Fruit fly (Drosophila melanogaster) whole organism, embryonic: ENCODE results near the gene PGAP2.

Experiments
- ATbp ChIP-seq: fragments of 200-800 bp; sonication (Bioruptor generic); optimal IDR thresholded peaks from 2 replicates; lab custom pipeline; 2017; ENCODE audit warnings: missing biosample characterization, mild to moderate bottlenecking, missing genetic modification characterization, missing genetic modification reagents
- Blimp-1 ChIP-seq: fragments of 200-800 bp; sonication (Bioruptor generic); optimal IDR thresholded peaks from 3 replicates; lab custom pipeline; 2018; ENCODE audit warnings: missing biosample characterization, missing genetic modification characterization, mild to moderate bottlenecking, moderate library complexity, missing genetic modification reagents
- CG11723 ChIP-seq: fragments of 200-800 bp; sonication (Bioruptor generic); optimal IDR thresholded peaks from 2 replicates; lab custom pipeline; 2017; ENCODE audit warnings: missing biosample characterization, mild to moderate bottlenecking, missing genetic modification characterization
- CG12071 ChIP-seq: fragments of 200-800 bp; sonication (Bioruptor generic); optimal IDR thresholded peaks from 3 replicates; lab custom pipeline; 2018; ENCODE audit warnings: missing biosample characterization, mild to moderate bottlenecking, missing genetic modification characterization
- CG13624 ChIP-seq: fragments of 200-800 bp; sonication (Bioruptor generic); optimal IDR thresholded peaks from 2 replicates; lab custom pipeline; 2016; ENCODE audit warnings: missing biosample characterization, missing genetic modification characterization
- CG14667 ChIP-seq: fragments of 200-800 bp; sonication (Bioruptor generic); IDR thresholded peaks from 2 replicates; pipeline ENCODE4 v1.3.6; 2022; ENCODE audit warnings: missing biosample characterization, missing genetic modification characterization
- CG1602 ChIP-seq: fragments of 200-800 bp; sonication (Bioruptor generic); optimal IDR thresholded peaks from 3 replicates; lab custom pipeline; 2016; ENCODE audit warnings: missing biosample characterization, missing genetic modification characterization
- CG18262 ChIP-seq: fragments of 200-800 bp; optimal IDR thresholded peaks from 3 replicates; lab custom pipeline; 2019; ENCODE audit warnings: missing biosample characterization, mild to moderate bottlenecking, missing genetic modification characterization, moderate library complexity
- CG18764 ChIP-seq: fragments of 200-800 bp; sonication (Bioruptor generic); optimal IDR thresholded peaks from 3 replicates; lab custom pipeline; 2016; ENCODE audit warnings: missing biosample characterization, missing genetic modification characterization
- CG2116 ChIP-seq: fragments of 200-800 bp; sonication (Bioruptor generic); optimal IDR thresholded peaks from 3 replicates; lab custom pipeline; 2018; ENCODE audit warnings: missing biosample characterization, mild to moderate bottlenecking, missing genetic modification characterization
- CG30431 ChIP-seq: fragments of 200-800 bp; sonication (Bioruptor generic); optimal IDR thresholded peaks from 2 replicates; lab custom pipeline; 2017; ENCODE audit warnings: missing biosample characterization, missing genetic modification characterization
- CG3065 ChIP-seq: fragments of 200-800 bp; sonication (Bioruptor generic); optimal IDR thresholded peaks from 2 replicates; lab custom pipeline; 2016; ENCODE audit warnings: missing biosample characterization, missing genetic modification characterization
- CG31365 ChIP-seq: fragments of 200-800 bp; sonication (Bioruptor generic); optimal IDR thresholded peaks from 2 replicates; lab custom pipeline; 2018; ENCODE audit warnings: missing biosample characterization, mild to moderate bottlenecking, missing genetic modification characterization
- CG32532 ChIP-seq: fragments of 200-800 bp; sonication (Bioruptor generic); IDR thresholded peaks from 2 replicates; pipeline ENCODE4 v1.3.6; 2022; ENCODE audit warnings: missing biosample characterization, missing genetic modification characterization
- CG34422 ChIP-seq: fragments of 200-800 bp; sonication (Bioruptor generic); IDR thresholded peaks from 3 replicates; pipeline ENCODE4 v1.3.6; 2022; ENCODE audit warnings: missing biosample characterization, missing genetic modification characterization
- CG6254 ChIP-seq: fragments of 200-800 bp; sonication (Bioruptor generic); optimal IDR thresholded peaks from 3 replicates; lab custom pipeline; 2017; ENCODE audit warnings: mild to moderate bottlenecking, missing biosample characterization, missing genetic modification reagents, missing genetic modification characterization
- CG7556 ChIP-seq: fragments of 200-800 bp; sonication (Bioruptor generic); optimal IDR thresholded peaks from 2 replicates; lab custom pipeline; 2017; ENCODE audit warnings: missing biosample characterization, mild to moderate bottlenecking, missing genetic modification characterization
- CG9215 ChIP-seq: fragments of 200-800 bp; sonication (Bioruptor generic); IDR thresholded peaks from 2 replicates; pipeline ENCODE4 v1.3.6; 2022; ENCODE audit warnings: missing biosample characterization, missing genetic modification characterization
- CG9797 ChIP-seq: fragments of 200-800 bp; sonication (Bioruptor generic); optimal IDR thresholded peaks from 3 replicates; lab custom pipeline; 2018; ENCODE audit warnings: missing biosample characterization, mild to moderate bottlenecking, missing genetic modification characterization
- CG9817 ChIP-seq: fragments of 200-800 bp; sonication (Bioruptor generic); optimal IDR thresholded peaks from 2 replicates; lab custom pipeline; 2018; ENCODE audit warnings: missing biosample characterization, mild to moderate bottlenecking, missing genetic modification characterization, moderate library complexity
- CG9932 ChIP-seq: fragments of 200-800 bp; sonication (Bioruptor generic); IDR thresholded peaks from 2 replicates; pipeline ENCODE4 v1.3.6; 2022; ENCODE audit warnings: missing biosample characterization, missing genetic modification characterization
- CHES-1-like ChIP-seq: fragments of 200-800 bp; sonication (Bioruptor generic); optimal IDR thresholded peaks from 2 replicates; lab custom pipeline; 2016; ENCODE audit warnings: missing biosample characterization, missing genetic modification characterization
- Doc3 ChIP-seq: fragments of 200-800 bp; sonication (Bioruptor generic); IDR thresholded peaks from 3 replicates; pipeline ENCODE4 v1.3.6; 2022; ENCODE audit warnings: missing biosample characterization, missing genetic modification characterization; ENCODE audit not compliant: partially characterized antibody
- Dref ChIP-seq: fragments of 200-800 bp; sonication (Bioruptor generic); IDR thresholded peaks from 2 replicates; pipeline ENCODE4 v1.3.6; 2022; ENCODE audit warnings: missing biosample characterization, missing genetic modification characterization
- Eip74EF ChIP-seq, 2 experiments: fragments of 200-800 bp in 1 of 2; fragments of >200 bp in 1 of 2; sonication (Bioruptor generic) in 1 of 2; optimal IDR thresholded peaks; 2 replicates each; lab custom pipeline; 2017 to 2019; ENCODE audit warnings: missing biosample characterization in 2 of 2, missing genetic modification characterization in 2 of 2, mild to moderate bottlenecking in 1 of 2, moderate library complexity in 1 of 2
- HHEX ChIP-seq: fragments of 200-800 bp; sonication (Bioruptor generic); optimal IDR thresholded peaks from 3 replicates; lab custom pipeline; 2017; ENCODE audit warnings: missing biosample characterization, mild to moderate bottlenecking, missing genetic modification characterization, missing genetic modification reagents
- Hr3 ChIP-seq: fragments of 200-800 bp; sonication (Bioruptor generic); optimal IDR thresholded peaks from 3 replicates; lab custom pipeline; 2016; ENCODE audit warnings: missing biosample characterization, missing genetic modification characterization
- MBD-R2 ChIP-seq: fragments of 200-800 bp; sonication (Bioruptor generic); IDR thresholded peaks from 2 replicates; pipeline ENCODE4 v1.3.6; 2022; ENCODE audit warnings: missing biosample characterization, missing genetic modification characterization
- Mes4 ChIP-seq: fragments of 200-800 bp; sonication (Bioruptor generic); optimal IDR thresholded peaks from 2 replicates; lab custom pipeline; 2016; ENCODE audit warnings: missing biosample characterization, missing genetic modification characterization
- Nf-YB ChIP-seq: fragments of 200-800 bp; sonication (Bioruptor generic); optimal IDR thresholded peaks from 3 replicates; lab custom pipeline; 2019; ENCODE audit warnings: missing biosample characterization, mild to moderate bottlenecking, missing genetic modification characterization, moderate library complexity
- Opbp ChIP-seq: fragments of 200-800 bp; sonication (Bioruptor generic); IDR thresholded peaks from 3 replicates; pipeline ENCODE4 v1.3.6; 2022; ENCODE audit warnings: missing biosample characterization, missing genetic modification characterization; ENCODE audit not compliant: partially characterized antibody
- Ravus ChIP-seq: fragments of 200-800 bp; sonication (Bioruptor generic); IDR thresholded peaks from 2 replicates; pipeline ENCODE4 v1.3.6; 2022; ENCODE audit warnings: missing biosample characterization, missing genetic modification characterization
- Sox102F ChIP-seq: fragments of 200-800 bp; sonication (Bioruptor generic); optimal IDR thresholded peaks from 2 replicates; lab custom pipeline; 2018; ENCODE audit warnings: missing biosample characterization, mild to moderate bottlenecking, missing genetic modification characterization, moderate library complexity
- cas ChIP-seq: fragments of 200-800 bp; sonication (Bioruptor generic); IDR thresholded peaks from 2 replicates; pipeline ENCODE4 v1.3.6; 2022; ENCODE audit warnings: missing biosample characterization, missing genetic modification characterization
- chn ChIP-seq: fragments of 200-800 bp; sonication (Bioruptor generic); optimal IDR thresholded peaks from 2 replicates; lab custom pipeline; 2016; ENCODE audit warnings: missing biosample characterization, missing genetic modification characterization
- ci ChIP-seq: fragments of 200-800 bp; sonication (Bioruptor generic); IDR thresholded peaks from 3 replicates; pipeline ENCODE4 v1.3.6; 2022; ENCODE audit warnings: missing biosample characterization, missing genetic modification characterization
- crc ChIP-seq: fragments of 200-800 bp; sonication (Bioruptor generic); optimal IDR thresholded peaks from 2 replicates; lab custom pipeline; 2016; ENCODE audit warnings: missing biosample characterization, missing genetic modification characterization
- eyg ChIP-seq: fragments of 200-800 bp; sonication (Bioruptor generic); optimal IDR thresholded peaks from 3 replicates; lab custom pipeline; 2016; ENCODE audit warnings: missing biosample characterization, missing genetic modification characterization
- fd96Cb ChIP-seq: fragments of 200-800 bp; sonication (Bioruptor generic); optimal IDR thresholded peaks from 2 replicates; lab custom pipeline; 2018; ENCODE audit warnings: missing biosample characterization, mild to moderate bottlenecking, missing genetic modification characterization, moderate library complexity
- gro ChIP-seq: fragments of 200-800 bp; sonication (Bioruptor generic); optimal IDR thresholded peaks from 2 replicates; lab custom pipeline; 2016; ENCODE audit warnings: missing biosample characterization, missing genetic modification characterization
- hbn ChIP-seq: fragments of 200-800 bp; sonication (Bioruptor generic); IDR thresholded peaks from 2 replicates; pipeline ENCODE4 v1.3.6; 2022; ENCODE audit warnings: missing biosample characterization, missing genetic modification characterization; ENCODE audit not compliant: partially characterized antibody
- inv ChIP-seq: fragments of 200-800 bp; sonication (Bioruptor generic); IDR thresholded peaks from 2 replicates; pipeline ENCODE4 v1.3.6; 2022; ENCODE audit warnings: missing biosample characterization, missing genetic modification characterization; ENCODE audit not compliant: partially characterized antibody
- lmd ChIP-seq: fragments of 200-800 bp; sonication (Bioruptor generic); IDR thresholded peaks from 2 replicates; pipeline ENCODE4 v1.3.6; 2022; ENCODE audit warnings: missing biosample characterization, missing genetic modification characterization
- oc ChIP-seq: fragments of 200-800 bp; sonication (Bioruptor generic); optimal IDR thresholded peaks from 2 replicates; lab custom pipeline; 2018; ENCODE audit warnings: missing biosample characterization, mild to moderate bottlenecking, missing genetic modification characterization, moderate library complexity
- pum ChIP-seq: fragments of 200-800 bp; sonication (Bioruptor generic); optimal IDR thresholded peaks from 2 replicates; lab custom pipeline; 2016; ENCODE audit warnings: missing biosample characterization, missing genetic modification characterization
- sens-2 ChIP-seq: fragments of 200-800 bp; sonication (Bioruptor generic); IDR thresholded peaks from 2 replicates; pipeline ENCODE4 v1.3.6; 2022; ENCODE audit warnings: missing biosample characterization, missing genetic modification characterization
- tin ChIP-seq: fragments of 200-800 bp; sonication (Bioruptor generic); optimal IDR thresholded peaks from 3 replicates; lab custom pipeline; 2016; ENCODE audit warnings: missing biosample characterization, missing genetic modification characterization
- zf30C ChIP-seq: fragments of 200-800 bp; sonication (Bioruptor generic); optimal IDR thresholded peaks from 3 replicates; lab custom pipeline; 2018; ENCODE audit warnings: missing biosample characterization, mild to moderate bottlenecking, missing genetic modification characterization

Gene PGAP2

DNA sequence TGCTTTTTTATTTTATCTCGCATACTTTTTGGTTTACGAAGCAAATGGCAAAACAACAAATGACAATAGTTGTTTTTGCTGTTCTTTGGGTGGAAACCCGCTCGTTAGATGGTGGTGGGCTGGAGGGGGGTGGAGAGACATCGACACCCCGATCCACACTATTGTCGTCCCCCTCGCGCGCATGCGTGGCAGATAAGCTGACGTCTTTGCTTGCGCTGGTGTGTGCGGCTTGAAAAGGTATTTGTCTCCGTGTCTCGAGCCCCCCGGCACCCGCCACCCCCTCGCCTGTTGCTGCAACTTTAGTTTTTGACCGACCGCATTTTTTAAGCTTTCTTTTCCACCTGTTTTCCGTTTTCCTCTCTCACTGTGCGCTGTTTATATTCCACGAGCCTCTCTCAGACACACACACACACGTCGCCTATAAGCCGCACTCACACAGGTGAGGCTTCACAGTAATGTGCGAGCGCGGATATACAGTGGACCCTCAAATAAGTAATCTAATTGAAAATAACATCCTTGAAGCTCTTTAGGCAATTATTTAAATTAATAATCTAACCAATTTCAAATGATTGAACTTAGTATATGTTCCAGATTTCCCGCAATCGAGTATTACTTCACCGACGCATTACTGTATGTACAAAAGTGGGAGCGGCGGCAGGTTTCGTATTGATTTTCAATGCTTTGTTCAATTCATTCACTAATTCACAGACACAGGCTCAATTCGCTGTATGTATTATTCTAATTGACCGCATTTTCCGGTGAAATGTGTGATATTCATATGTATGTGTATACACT is 47.8 kb upstream of the PGAP2 start (continued):
- peak; percentile 94 for TF ChIP-seq Sox102F
- peak; percentile 89 for TF ChIP-seq oc (tag; lab: Kevin White, UChicago)
- TF ChIP-seq CG14667 (GFP tag; lab: Robert Waterston, UW), result peak; percentile 89
- peak; percentile 87 for TF ChIP-seq gro (GFP tag; lab: Kevin White, UChicago)
- TF ChIP-seq Eip74EF (GFP tag; optimal IDR thresholded peaks at IDR 0.05; lab: Kevin White, UChicago), result peak in 1 of 2 experiments; percentile 87
- peak; percentile 86 for TF ChIP-seq Blimp-1 (GFP tag; lab: Kevin White, UChicago)
- TF ChIP-seq inv (GFP tag; lab: Robert Waterston, UW), result no peak
- TF ChIP-seq Dref (GFP tag; lab: Robert Waterston, UW), result no peak
- peak; percentile 83 for TF ChIP-seq Mes4 (GFP tag; lab: Kevin White, UChicago)
- TF ChIP-seq Hr3 (GFP tag; lab: Kevin White, UChicago), result peak; percentile 85
- peak; percentile 80 for TF ChIP-seq CG11723
- TF ChIP-seq Nf-YB (GFP tag; lab: Kevin White, UChicago), result peak; percentile 73
- TF ChIP-seq HHEX, result peak; percentile 84
- peak; percentile 81 for TF ChIP-seq CG30431
- TF ChIP-seq CG6254, result peak; percentile 37
- peak; percentile 83 for TF ChIP-seq eyg (GFP tag; lab: Kevin White, UChicago)
- TF ChIP-seq Ravus, result peak; percentile 89
- peak; percentile 93 for TF ChIP-seq CG13624 (GFP tag; lab: Kevin White, UChicago)
- peak; percentile 87 for TF ChIP-seq pum
- peak; percentile 92 for TF ChIP-seq MBD-R2
- peak; percentile 81 for TF ChIP-seq CG31365 (tag; lab: Kevin White, UChicago)
- TF ChIP-seq ATbp (GFP tag; lab: Kevin White, UChicago), result peak; percentile 90
- peak; percentile 7 for TF ChIP-seq CG9797 (GFP tag; lab: Kevin White, UChicago)
- TF ChIP-seq CG18262 (tag; lab: Kevin White, UChicago), result peak; percentile 88
- peak; percentile 88 for TF ChIP-seq CG1602 (GFP tag; lab: Kevin White, UChicago)
- peak; percentile 93 for TF ChIP-seq CG9215 (GFP tag; lab: Robert Waterston, UW)
- TF ChIP-seq cas (GFP tag; lab: Robert Waterston, UW), result peak; percentile 85
- TF ChIP-seq fd96Cb (tag; lab: Kevin White, UChicago), result peak; percentile 92
- peak; percentile 89 for TF ChIP-seq CG12071 (GFP tag; lab: Kevin White, UChicago)
- peak; percentile 90 for TF ChIP-seq CG7556 (GFP tag; lab: Kevin White, UChicago)
- peak; percentile 93 for TF ChIP-seq tin (GFP tag; lab: Kevin White, UChicago)
- no peak for TF ChIP-seq hbn (GFP tag; lab: Robert Waterston, UW)
- peak; percentile 81 for TF ChIP-seq CG18764
- TF ChIP-seq ci (GFP tag; lab: Robert Waterston, UW), result peak; percentile 97
- peak; percentile 37 for TF ChIP-seq CG2116 (GFP tag; lab: Kevin White, UChicago)
- TF ChIP-seq CG9932, result peak; percentile 97
- TF ChIP-seq zf30C (GFP tag; lab: Kevin White, UChicago), result no peak
- peak; percentile 74 for TF ChIP-seq crc (GFP tag; lab: Kevin White, UChicago)
- peak; percentile 62 for TF ChIP-seq CG3065 (GFP tag; lab: Kevin White, UChicago)
- peak; percentile 85 for TF ChIP-seq chn (GFP tag; lab: Kevin White, UChicago)
- TF ChIP-seq CHES-1-like, result peak; percentile 84
- TF ChIP-seq lmd (GFP tag; lab: Robert Waterston, UW), result peak; percentile 95
- TF ChIP-seq CG9817 (tag; lab: Kevin White, UChicago), result peak; percentile 96
- peak; percentile 88 for TF ChIP-seq sens-2 (GFP tag; lab: Robert Waterston, UW)
- peak; percentile 55; the same call in 2 of the 3 replicates for TF ChIP-seq Opbp (GFP tag; lab: Robert Waterston, UW)
- no peak for TF ChIP-seq Doc3
- TF ChIP-seq CG32532 (GFP tag; lab: Robert Waterston, UW), result peak; percentile 97
- peak; percentile 95 for TF ChIP-seq CG34422 (GFP tag; lab: Robert Waterston, UW)
